Fruit fly (Drosophila melanogaster): ENCODE results near the gene CG43232.
A peak's percentile ranks its signal among the peaks of the same experiment; 100 is the strongest.

Gene CG43232

DNA sequence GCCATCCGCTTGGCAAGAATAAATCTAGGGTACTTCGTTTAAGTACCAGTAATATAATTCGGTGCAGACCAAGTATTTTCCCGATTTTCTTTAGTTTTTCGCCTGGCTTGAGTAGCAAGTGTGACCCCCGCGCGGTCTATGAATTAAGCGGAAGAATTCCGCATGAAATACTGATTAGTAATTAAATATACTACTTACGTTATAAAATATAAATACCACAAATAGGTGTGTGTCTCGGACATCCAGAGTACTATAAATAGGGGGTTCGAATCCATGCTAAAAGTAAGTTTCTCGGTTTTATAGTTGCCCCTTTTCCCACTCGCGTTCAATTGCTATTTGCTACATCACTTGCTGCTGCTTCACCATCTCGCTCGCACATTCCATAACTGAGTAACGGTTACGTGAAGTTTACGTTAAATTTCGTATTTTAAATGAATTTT, 39.7 kb downstream of the CG43232 start, which contains the start of gene snRNP-U1-70K (continued):
- TF ChIP-seq CG8290 (GFP tag; optimal IDR thresholded peaks at IDR 0.05), result no peak
- no peak for TF ChIP-seq CG8290 (tag; optimal IDR thresholded peaks at IDR 0.05)
- TF ChIP-seq HLH4C (GFP tag; IDR thresholded peaks at IDR 0.05; ENCODE audit: partially characterized antibody), result no peak
- TF ChIP-seq CG18599 (GFP tag; optimal IDR thresholded peaks at IDR 0.05), result no peak
- no peak for TF ChIP-seq tgo (GFP tag; IDR thresholded peaks at IDR 0.05)
- no peak for TF ChIP-seq Lim3 (GFP tag; IDR thresholded peaks at IDR 0.05)
- no peak for TF ChIP-seq Bdp1 (GFP tag; optimal IDR thresholded peaks at IDR 0.05)
- no peak for TF ChIP-seq D19A (tag; optimal IDR thresholded peaks at IDR 0.05)
- peak; percentile 83 for TF ChIP-seq Med (GFP tag)
- TF ChIP-seq Hsf (GFP tag; optimal IDR thresholded peaks at IDR 0.05), result no peak
- TF ChIP-seq CG1832 (GFP tag; optimal IDR thresholded peaks at IDR 0.05), result peak; percentile 35
- TF ChIP-seq tap (tag; optimal IDR thresholded peaks at IDR 0.05), result no peak
- no peak for TF ChIP-seq da (GFP tag; optimal IDR thresholded peaks at IDR 0.05)
- no peak for TF ChIP-seq lab (GFP tag; optimal IDR thresholded peaks at IDR 0.05)
- no peak for TF ChIP-seq crol (GFP tag; IDR thresholded peaks at IDR 0.05)
- TF ChIP-seq HHEX (GFP tag; optimal IDR thresholded peaks at IDR 0.05), result no peak
- no peak for TF ChIP-seq CG10431 (GFP tag; optimal IDR thresholded peaks at IDR 0.05)
- no peak for TF ChIP-seq CG12219 (GFP tag; optimal IDR thresholded peaks at IDR 0.05)
- TF ChIP-seq Fer2 (tag; optimal IDR thresholded peaks at IDR 0.05), result no peak
- no peak for TF ChIP-seq onecut (GFP tag; IDR thresholded peaks at IDR 0.05)
- no peak for TF ChIP-seq usp (GFP tag; optimal IDR thresholded peaks at IDR 0.05)
- TF ChIP-seq p53 (GFP tag; optimal IDR thresholded peaks at IDR 0.05), result no peak
- no peak for TF ChIP-seq gsb-n (tag; optimal IDR thresholded peaks at IDR 0.05)
- TF ChIP-seq HmgZ (tag; optimal IDR thresholded peaks at IDR 0.05), result peak; percentile 77
- TF ChIP-seq CG9215 (GFP tag; IDR thresholded peaks at IDR 0.05), result no peak
- TF ChIP-seq CTCF (GFP tag; optimal IDR thresholded peaks at IDR 0.05), result peak; percentile 78
- no peak for TF ChIP-seq CG6689 (GFP tag; IDR thresholded peaks at IDR 0.05)
- TF ChIP-seq NC2β (GFP tag; optimal IDR thresholded peaks at IDR 0.05), result no peak
- TF ChIP-seq sqz (GFP tag; optimal IDR thresholded peaks at IDR 0.05), result no peak
- peak; percentile 51; the same call in 2 of the 3 replicates for TF ChIP-seq CG6791 (GFP tag; IDR thresholded peaks at IDR 0.05; ENCODE audit: partially characterized antibody)
- no peak for TF ChIP-seq vnd (GFP tag; IDR thresholded peaks at IDR 0.05; ENCODE audit: partially characterized antibody)
- TF ChIP-seq cas (GFP tag; IDR thresholded peaks at IDR 0.05), result no peak
- no peak for TF ChIP-seq CG18476 (GFP tag; optimal IDR thresholded peaks at IDR 0.05)
- no peak for TF ChIP-seq Hr78 (GFP tag; optimal IDR thresholded peaks at IDR 0.05)
- peak; percentile 98 for TF ChIP-seq Myb (GFP tag; optimal IDR thresholded peaks at IDR 0.05)
- no peak for TF ChIP-seq Usf (GFP tag; optimal IDR thresholded peaks at IDR 0.05)
- TF ChIP-seq Gsc (GFP tag; IDR thresholded peaks at IDR 0.05), result no peak
- peak; percentile 53 for TF ChIP-seq CG17829 (tag; optimal IDR thresholded peaks at IDR 0.05)
- no peak for TF ChIP-seq otp (GFP tag; IDR thresholded peaks at IDR 0.05)
- TF ChIP-seq CG1647 (GFP tag; optimal IDR thresholded peaks at IDR 0.05), result no peak
- TF ChIP-seq hkb (optimal IDR thresholded peaks at IDR 0.05), result no peak
- TF ChIP-seq hkb (GFP tag; IDR thresholded peaks at IDR 0.05), result no peak
- TF ChIP-seq Rfx (GFP tag; IDR thresholded peaks at IDR 0.05), result peak; percentile 50
- TF ChIP-seq esg (GFP tag; conservative IDR thresholded peaks at IDR 0.05), result no peak
- peak; percentile 14 for TF ChIP-seq bcd (GFP tag; optimal IDR thresholded peaks at IDR 0.05)
- TF ChIP-seq luna (GFP tag; optimal IDR thresholded peaks at IDR 0.05), result no peak
- TF ChIP-seq z (GFP tag; IDR thresholded peaks at IDR 0.05), result no peak
- no peak for TF ChIP-seq CG4854 (GFP tag; optimal IDR thresholded peaks at IDR 0.05)
- no peak for TF ChIP-seq CG16815 (GFP tag; optimal IDR thresholded peaks at IDR 0.05)
- no peak for TF ChIP-seq ems (GFP tag; optimal IDR thresholded peaks at IDR 0.05)
- no peak for TF ChIP-seq CG17612 (GFP tag; IDR thresholded peaks at IDR 0.05)
- TF ChIP-seq CG14667 (GFP tag; IDR thresholded peaks at IDR 0.05), result no peak
- no peak for TF ChIP-seq E2f1 (GFP tag; IDR thresholded peaks at IDR 0.05)
- no peak for TF ChIP-seq CG11398 (GFP tag; optimal IDR thresholded peaks at IDR 0.05)
